Worm (Caenorhabditis elegans): ENCODE results near the gene F21C10.10.

- TF ChIP-seq him-1 (tag; optimal IDR thresholded peaks at IDR 0.05) (no peak), dao-5 (tag; optimal IDR thresholded peaks at IDR 0.05) (no peak)
Observed at ce11 chrV:9124180-9124579, 28.1 kb downstream of the F21C10.10 start, which contains the start of gene F21C10.6.

Data from whole organism, L4/young adult.